Worm (Caenorhabditis elegans) whole organism, young adult: ENCODE data around the gene D1044.4.
A peak's percentile ranks its signal among the peaks of the same experiment; 100 is the strongest.

Experiments
- B0035.1 ChIP-seq: sonication (generic microtip); optimal IDR thresholded peaks from 2 replicates; lab custom pipeline; 2016; ENCODE audit warnings: missing genetic modification characterization, mild to moderate bottlenecking, missing compliant biosample characterization, missing genotype, missing genetic modification reagents
- C06A6.2 ChIP-seq: fragments of 200-800 bp; sonication (Bioruptor generic); conservative IDR thresholded peaks from 2 replicates; pipeline ENCODE4 v1.3.6; 2022; ENCODE audit warnings: missing genetic modification characterization, missing compliant biosample characterization
- F23B12.7 ChIP-seq: sonication (generic microtip); optimal IDR thresholded peaks from 2 replicates; lab custom pipeline; 2017; ENCODE audit warnings: missing genetic modification characterization, mild to moderate bottlenecking, missing compliant biosample characterization, antibody characterized with exemption, moderate library complexity; ENCODE audit not compliant: insufficient read depth
- F37B4.10 ChIP-seq: fragments of 200-800 bp; sonication (Bioruptor generic); IDR thresholded peaks from 2 replicates; pipeline ENCODE4 v1.3.6; 2022; ENCODE audit warnings: missing genetic modification characterization, missing compliant biosample characterization
- F52B5.7 ChIP-seq: sonication (generic microtip); optimal IDR thresholded peaks from 2 replicates; lab custom pipeline; 2016; ENCODE audit warnings: mild to moderate bottlenecking, missing genetic modification characterization, missing compliant biosample characterization
- Y53F4B.3 ChIP-seq: fragments of 200-800 bp; sonication (Bioruptor generic); IDR thresholded peaks from 2 replicates; pipeline ENCODE4 v1.3.6; 2022; ENCODE audit warnings: missing genetic modification reagents, missing genetic modification characterization, missing compliant biosample characterization
- Y53G8AR.9 ChIP-seq: fragments of 200-800 bp; sonication (Bioruptor generic); conservative IDR thresholded peaks from 2 replicates; pipeline ENCODE4 v1.3.6; 2022; ENCODE audit warnings: missing genetic modification reagents, missing genetic modification characterization, missing compliant biosample characterization
- Y67H2A.10 ChIP-seq: fragments of 200-800 bp; sonication (Bioruptor generic); conservative IDR thresholded peaks from 2 replicates; pipeline ENCODE4 v1.3.6; 2022; ENCODE audit warnings: missing genetic modification reagents, missing genetic modification characterization, missing compliant biosample characterization
- ZK185.1 ChIP-seq: sonication (generic microtip); optimal IDR thresholded peaks from 2 replicates; lab custom pipeline; 2016; ENCODE audit warnings: mild to moderate bottlenecking, missing genetic modification characterization, missing compliant biosample characterization; ENCODE audit not compliant: poor library complexity, severe bottlenecking
- atf-7 ChIP-seq: sonication (generic microtip); optimal IDR thresholded peaks from 2 replicates; lab custom pipeline; 2017; ENCODE audit warnings: mild to moderate bottlenecking, missing genetic modification characterization, missing compliant biosample characterization
- athp-1 ChIP-seq: sonication (generic microtip); optimal IDR thresholded peaks from 2 replicates; lab custom pipeline; 2017; ENCODE audit warnings: mild to moderate bottlenecking, missing genetic modification characterization, missing compliant biosample characterization
- attf-5 ChIP-seq: fragments of 200-800 bp; sonication (Bioruptor generic); optimal IDR thresholded peaks from 2 replicates; lab custom pipeline; 2018; ENCODE audit warnings: mild to moderate bottlenecking, missing genetic modification characterization, missing compliant biosample characterization
- bed-1 ChIP-seq: fragments of 200-800 bp; sonication (Bioruptor generic); IDR thresholded peaks from 2 replicates; pipeline ENCODE4 v1.3.6; 2022; ENCODE audit warnings: missing genetic modification reagents, missing genetic modification characterization, missing compliant biosample characterization
- bed-2 ChIP-seq: fragments of 200-800 bp; sonication (Bioruptor generic); IDR thresholded peaks from 2 replicates; pipeline ENCODE4 v1.3.6; 2022; ENCODE audit warnings: missing genetic modification reagents, missing genetic modification characterization, missing compliant biosample characterization
- cebp-1 ChIP-seq, 2 experiments: fragments of 200-800 bp in 1 of 2; sonication (Bioruptor generic) in 1 of 2; sonication (generic microtip) in 1 of 2; IDR thresholded peaks in 1 of 2; optimal IDR thresholded peaks in 1 of 2; 2 replicates each; pipeline versions ENCODE4 v1.3.6 to Lab custom; 2017 to 2022; ENCODE audit warnings: missing compliant biosample characterization in 2 of 2, missing genetic modification characterization in 2 of 2, mild to moderate bottlenecking in 1 of 2, missing genetic modification reagents in 1 of 2, moderate library complexity in 1 of 2
- cebp-2 ChIP-seq: fragments of 200-800 bp; sonication (Bioruptor generic); IDR thresholded peaks from 2 replicates; pipeline ENCODE4 v1.3.6; 2022; ENCODE audit warnings: missing genetic modification characterization, missing compliant biosample characterization
- ceh-40 ChIP-seq: fragments of 200-800 bp; sonication (Bioruptor generic); IDR thresholded peaks from 2 replicates; pipeline ENCODE4 v1.3.6; 2022; ENCODE audit warnings: missing genetic modification characterization, missing compliant biosample characterization
- ceh-58 ChIP-seq: fragments of 200-800 bp; sonication (Bioruptor generic); IDR thresholded peaks from 2 replicates; pipeline ENCODE4 v1.3.6; 2022; ENCODE audit warnings: missing genetic modification characterization, missing compliant biosample characterization
- ceh-91 ChIP-seq: fragments of 200-800 bp; sonication (Bioruptor generic); IDR thresholded peaks from 2 replicates; pipeline ENCODE4 v1.3.6; 2022; ENCODE audit warnings: missing genetic modification reagents, missing genetic modification characterization, missing compliant biosample characterization
- dox-1 ChIP-seq: fragments of 200-800 bp; sonication (Bioruptor generic); IDR thresholded peaks from 2 replicates; pipeline ENCODE4 v1.3.6; 2022; ENCODE audit warnings: missing genetic modification reagents, missing genetic modification characterization, missing compliant biosample characterization
- dpff-1 ChIP-seq: sonication (generic microtip); optimal IDR thresholded peaks from 2 replicates; lab custom pipeline; 2017; ENCODE audit warnings: mild to moderate bottlenecking, missing genetic modification characterization, missing compliant biosample characterization
- egl-44 ChIP-seq: fragments of 200-800 bp; sonication (Bioruptor generic); IDR thresholded peaks from 2 replicates; pipeline ENCODE4 v1.3.6; 2022; ENCODE audit warnings: missing genetic modification reagents, missing genetic modification characterization, missing compliant biosample characterization
- fkh-3 ChIP-seq: sonication (generic microtip); optimal IDR thresholded peaks from 2 replicates; lab custom pipeline; 2016; ENCODE audit warnings: mild to moderate bottlenecking, missing genetic modification characterization, missing compliant biosample characterization
- gei-17 ChIP-seq: fragments of 200-800 bp; sonication (Bioruptor generic); optimal IDR thresholded peaks from 2 replicates; lab custom pipeline; 2018; ENCODE audit warnings: mild to moderate bottlenecking, missing genetic modification characterization, missing compliant biosample characterization
- hmg-1.2 ChIP-seq: fragments of 200-800 bp; sonication (Bioruptor generic); IDR thresholded peaks from 2 replicates; pipeline ENCODE4 v1.3.6; 2022; ENCODE audit warnings: missing genetic modification reagents, missing genetic modification characterization, missing compliant biosample characterization
- hmg-20 ChIP-seq: fragments of 200-800 bp; sonication (Bioruptor generic); IDR thresholded peaks from 2 replicates; pipeline ENCODE4 v1.3.6; 2022; ENCODE audit warnings: missing genetic modification reagents, missing genetic modification characterization, missing compliant biosample characterization
- hrde-1 ChIP-seq: sonication (generic microtip); optimal IDR thresholded peaks from 2 replicates; lab custom pipeline; 2016; ENCODE audit warnings: missing genetic modification characterization, mild to moderate bottlenecking, missing compliant biosample characterization, moderate library complexity, missing genotype, missing genetic modification reagents, borderline replicate concordance
- lin-40 ChIP-seq: sonication (generic microtip); optimal IDR thresholded peaks from 2 replicates; lab custom pipeline; 2016; ENCODE audit warnings: missing genetic modification characterization, mild to moderate bottlenecking, missing compliant biosample characterization, missing genotype, missing genetic modification reagents
- madf-10 ChIP-seq: sonication (generic microtip); optimal IDR thresholded peaks from 2 replicates; lab custom pipeline; 2016; ENCODE audit warnings: mild to moderate bottlenecking, missing genetic modification characterization, missing compliant biosample characterization
- mel-28 ChIP-seq: sonication (generic microtip); optimal IDR thresholded peaks from 2 replicates; lab custom pipeline; 2016; ENCODE audit warnings: borderline replicate concordance, mild to moderate bottlenecking, missing genetic modification characterization, missing compliant biosample characterization
- mes-4 ChIP-seq: sonication (generic microtip); optimal IDR thresholded peaks from 2 replicates; lab custom pipeline; 2016; ENCODE audit warnings: missing genotype, missing genetic modification characterization, missing compliant biosample characterization
- nfya-1 ChIP-seq: sonication (generic microtip); optimal IDR thresholded peaks from 2 replicates; lab custom pipeline; 2017; ENCODE audit warnings: antibody characterized with exemption, missing compliant biosample characterization, missing genetic modification characterization, borderline replicate concordance; ENCODE audit not compliant: insufficient read depth
- nfyb-1 ChIP-seq: fragments of 200-800 bp; sonication (Bioruptor generic); IDR thresholded peaks from 2 replicates; pipeline ENCODE4 v1.3.6; 2022; ENCODE audit warnings: missing genetic modification reagents, missing genetic modification characterization, missing compliant biosample characterization
- nhr-120 ChIP-seq: fragments of 200-800 bp; sonication (Bioruptor generic); IDR thresholded peaks from 2 replicates; pipeline ENCODE4 v1.3.6; 2022; ENCODE audit warnings: missing genetic modification characterization, missing compliant biosample characterization
- nhr-179 ChIP-seq: sonication (generic microtip); optimal IDR thresholded peaks from 2 replicates; lab custom pipeline; 2016; ENCODE audit warnings: mild to moderate bottlenecking, missing genetic modification characterization, missing compliant biosample characterization
- rcor-1 ChIP-seq: fragments of 200-800 bp; sonication (Bioruptor generic); IDR thresholded peaks from 2 replicates; pipeline ENCODE4 v1.3.6; 2022; ENCODE audit warnings: missing genetic modification reagents, missing genetic modification characterization, missing compliant biosample characterization
- repo-1 ChIP-seq: sonication (generic microtip); optimal IDR thresholded peaks from 2 replicates; lab custom pipeline; 2017; ENCODE audit warnings: mild to moderate bottlenecking, missing genetic modification characterization, missing compliant biosample characterization
- sdz-38 ChIP-seq: sonication (generic microtip); optimal IDR thresholded peaks from 2 replicates; lab custom pipeline; 2016; ENCODE audit warnings: missing genotype, missing genetic modification characterization, missing compliant biosample characterization
- snpc-1.3 ChIP-seq: sonication (generic microtip); optimal IDR thresholded peaks from 2 replicates; lab custom pipeline; 2017; ENCODE audit warnings: missing genetic modification characterization, mild to moderate bottlenecking, missing compliant biosample characterization, antibody characterized with exemption, moderate library complexity, missing genotype, missing genetic modification reagents; ENCODE audit not compliant: insufficient read depth
- snpc-3.4 ChIP-seq: sonication (generic microtip); optimal IDR thresholded peaks from 2 replicates; lab custom pipeline; 2017; ENCODE audit warnings: missing genetic modification characterization, mild to moderate bottlenecking, missing compliant biosample characterization, antibody characterized with exemption, moderate library complexity, missing genotype, missing genetic modification reagents
- snpc-4 ChIP-seq, 5 experiments: fragments of 150-350 bp in 1 of 5; sonication (generic microtip) in 4 of 5; optimal IDR thresholded peaks; 2 replicates each; lab custom pipeline; 2014 to 2018; ENCODE audit warnings: missing genetic modification characterization in 5 of 5, missing biosample characterization in 3 of 5, antibody characterized with exemption in 2 of 5, mild to moderate bottlenecking in 2 of 5, missing compliant biosample characterization in 2 of 5, missing genotype in 2 of 5, moderate library complexity in 2 of 5, missing genetic modification reagents in 1 of 5
- somi-1 ChIP-seq: fragments of 200-800 bp; sonication (Bioruptor generic); optimal IDR thresholded peaks from 2 replicates; lab custom pipeline; 2018; ENCODE audit warnings: mild to moderate bottlenecking, missing genetic modification characterization, missing compliant biosample characterization
- zfh-2 ChIP-seq: fragments of 200-800 bp; sonication (Bioruptor generic); conservative IDR thresholded peaks from 2 replicates; pipeline ENCODE4 v1.3.6; 2022; ENCODE audit warnings: missing genetic modification reagents, missing genetic modification characterization, missing compliant biosample characterization
- ztf-18 ChIP-seq: sonication (generic microtip); optimal IDR thresholded peaks from 2 replicates; lab custom pipeline; 2016; ENCODE audit warnings: missing genotype, mild to moderate bottlenecking, missing genetic modification characterization, missing compliant biosample characterization
- ztf-22 ChIP-seq: fragments of 200-800 bp; sonication (Bioruptor generic); optimal IDR thresholded peaks from 2 replicates; lab custom pipeline; 2018; ENCODE audit warnings: mild to moderate bottlenecking, missing genetic modification characterization, moderate library complexity, missing compliant biosample characterization
- ztf-26 ChIP-seq: sonication (generic microtip); optimal IDR thresholded peaks from 2 replicates; lab custom pipeline; 2017; ENCODE audit warnings: missing genetic modification characterization, missing compliant biosample characterization
- ztf-28 ChIP-seq: fragments of 200-800 bp; sonication (Bioruptor generic); IDR thresholded peaks from 2 replicates; pipeline ENCODE4 v1.3.6; 2022; ENCODE audit warnings: missing genetic modification reagents, missing genetic modification characterization, missing compliant biosample characterization
- ztf-6 ChIP-seq: fragments of 200-800 bp; sonication (Bioruptor generic); IDR thresholded peaks from 2 replicates; pipeline ENCODE4 v1.3.6; 2022; ENCODE audit warnings: missing genetic modification reagents, missing genetic modification characterization, missing compliant biosample characterization

D1044.4 gene

DNA sequence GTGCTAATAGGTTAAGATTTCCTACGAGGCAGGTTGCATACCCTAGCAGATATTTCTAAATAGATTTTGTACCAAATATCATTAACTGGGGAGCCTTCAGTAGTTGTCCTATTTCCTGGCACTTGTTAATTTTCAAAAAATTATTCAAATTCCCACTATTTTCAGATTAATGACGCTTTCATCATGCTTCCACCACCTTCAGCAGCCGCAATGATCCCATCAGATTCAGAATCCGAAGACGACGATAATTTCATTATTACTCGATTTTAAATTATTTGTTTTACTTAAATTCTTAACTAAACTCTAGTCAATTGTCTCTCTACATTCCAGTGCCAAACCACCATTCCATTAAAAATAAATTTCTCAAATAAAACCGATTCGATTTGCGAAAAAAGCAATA lies 29.0 kb upstream of the D1044.4 start (continued):
- TF ChIP-seq F37B4.10 (no peak), repo-1 (tag; lab: Kevin White, UChicago) (peak; percentile 39), somi-1 (GFP tag; lab: Kevin White, UChicago) (no peak), cebp-1 (GFP tag; IDR thresholded peaks at IDR 0.05; lab: Robert Waterston, UW) (0 out of 2 replicates have a peak, but pooled peaks have one; percentile 34), cebp-1 (tag; optimal IDR thresholded peaks at IDR 0.05; lab: Kevin White, UChicago) (peak; percentile 72), lin-40 (tag; lab: Kevin White, UChicago) (peak; percentile 29), B0035.1 (tag; lab: Kevin White, UChicago) (peak; percentile 9), bed-2 (GFP tag; lab: Robert Waterston, UW) (no peak), bed-1 (GFP tag; lab: Robert Waterston, UW) (no peak), snpc-4 (GFP tag; optimal IDR thresholded peaks at IDR 0.05; lab: Kevin White, UChicago) (no peak), snpc-4 (tag; optimal IDR thresholded peaks at IDR 0.05; lab: Kevin White, UChicago) (no peak), ztf-22 (GFP tag; lab: Kevin White, UChicago) (no peak), sdz-38 (no peak), ZK185.1 (tag; lab: Kevin White, UChicago) (peak; percentile 47), ceh-91 (GFP tag; lab: Robert Waterston, UW) (no peak), F23B12.7 (tag; lab: Kevin White, UChicago) (no peak), atf-7 (tag; lab: Kevin White, UChicago) (no peak), ztf-26 (no peak), snpc-3.4 (tag; lab: Kevin White, UChicago) (no peak), nhr-179 (tag; lab: Kevin White, UChicago) (no peak), F52B5.7 (tag; lab: Kevin White, UChicago) (no peak), madf-10 (peak; percentile 43), athp-1 (tag; lab: Kevin White, UChicago) (no peak), Y53F4B.3 (no peak), mel-28 (tag; lab: Kevin White, UChicago) (peak; percentile 47), nhr-120 (no peak), nfya-1 (no peak), Y67H2A.10 (GFP tag; lab: Robert Waterston, UW) (no peak), egl-44 (GFP tag; lab: Robert Waterston, UW) (no peak), hmg-20 (GFP tag; lab: Robert Waterston, UW) (no peak), fkh-3 (tag; lab: Kevin White, UChicago) (no peak), ceh-40 (no peak), ztf-6 (GFP tag; lab: Robert Waterston, UW) (no peak), ztf-28 (GFP tag; lab: Robert Waterston, UW) (no peak), ztf-18 (tag; lab: Kevin White, UChicago) (no peak), Y53G8AR.9 (peak; percentile 63; the same call in 1 of the 2 replicates), mes-4 (no peak), snpc-1.3 (tag; lab: Kevin White, UChicago) (no peak), attf-5 (peak; percentile 8), hmg-1.2 (GFP tag; lab: Robert Waterston, UW) (no peak), nfyb-1 (peak; percentile 44), zfh-2 (no peak), C06A6.2 (GFP tag; lab: Robert Waterston, UW) (no peak), gei-17 (GFP tag; lab: Kevin White, UChicago) (no peak), ceh-58 (no peak), dpff-1 (tag; lab: Kevin White, UChicago) (no peak), dox-1 (no peak), rcor-1 (GFP tag; lab: Robert Waterston, UW) (no peak), cebp-2 (GFP tag; lab: Robert Waterston, UW) (no peak), hrde-1 (tag; lab: Kevin White, UChicago) (no peak)
